Fruit fly (Drosophila melanogaster): ENCODE data around the gene Nup93-2.

DNA sequence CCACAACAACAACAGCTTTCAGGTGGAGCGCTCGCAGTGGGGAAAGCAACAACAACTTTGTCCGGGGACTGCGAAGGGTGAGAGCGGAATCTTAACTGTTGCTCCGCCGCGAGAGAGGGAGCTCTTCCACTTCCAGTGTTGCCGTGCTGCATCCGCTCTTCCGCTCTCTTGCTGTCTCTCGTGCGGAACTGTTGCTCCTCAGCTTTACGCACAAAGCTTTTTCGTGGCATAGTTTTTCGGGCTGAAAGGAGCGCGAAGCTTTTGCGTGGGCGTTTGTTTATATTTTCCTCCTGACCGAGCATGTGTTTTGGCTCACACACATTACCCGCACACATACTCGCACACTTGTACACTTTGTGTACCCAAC lies 22.2 kb downstream of the Nup93-2 start:
- no peak for TF ChIP-seq dmrt99B (tag; optimal IDR thresholded peaks at IDR 0.05)
- no peak for TF ChIP-seq Blimp-1 (GFP tag; optimal IDR thresholded peaks at IDR 0.05)
- TF ChIP-seq Bdp1 (GFP tag; optimal IDR thresholded peaks at IDR 0.05): no peak
- no peak for TF ChIP-seq row (GFP tag; IDR thresholded peaks at IDR 0.05)
- no peak for TF ChIP-seq vfl (GFP tag; optimal IDR thresholded peaks at IDR 0.05)
- TF ChIP-seq CG12236 (GFP tag; optimal IDR thresholded peaks at IDR 0.05): no peak
- TF ChIP-seq CG4707 (GFP tag; optimal IDR thresholded peaks at IDR 0.05): no peak
- no peak for TF ChIP-seq sug (tag; optimal IDR thresholded peaks at IDR 0.05)
- TF ChIP-seq CG30403 (GFP tag; optimal IDR thresholded peaks at IDR 0.05): no peak
- no peak for TF ChIP-seq CG18619 (GFP tag; optimal IDR thresholded peaks at IDR 0.05)
- no peak for TF ChIP-seq unc-4 (GFP tag; IDR thresholded peaks at IDR 0.05; ENCODE audit: partially characterized antibody)

Measured in whole organism, embryonic.